Worm (Caenorhabditis elegans) whole organism, late embryonic: ENCODE results near the gene pcp-3.

Experiments used
- C38D4.7 ChIP-seq: fragments of 200-800 bp; sonication (Bioruptor generic); optimal IDR thresholded peaks from 2 replicates; lab custom pipeline; 2018; ENCODE audit warnings: mild to moderate bottlenecking, missing genetic modification characterization, moderate library complexity, missing compliant biosample characterization
- K02D7.2 ChIP-seq: sonication (generic microtip); optimal IDR thresholded peaks from 2 replicates; lab custom pipeline; 2017; ENCODE audit warnings: mild to moderate bottlenecking, missing genetic modification characterization, missing compliant biosample characterization
- ahr-1 ChIP-seq: sonication (generic microtip); optimal IDR thresholded peaks from 2 replicates; lab custom pipeline; 2016; ENCODE audit warnings: missing genetic modification characterization, missing compliant biosample characterization
- ceh-14 ChIP-seq: sonication (generic microtip); optimal IDR thresholded peaks from 2 replicates; lab custom pipeline; 2016; ENCODE audit warnings: missing genotype, missing genetic modification characterization, missing compliant biosample characterization
- ceh-18 ChIP-seq: sonication (generic microtip); optimal IDR thresholded peaks from 2 replicates; lab custom pipeline; 2016; ENCODE audit warnings: missing genetic modification characterization, missing compliant biosample characterization
- ceh-19 ChIP-seq: fragments of 200-800 bp; sonication (Bioruptor generic); optimal IDR thresholded peaks from 2 replicates; lab custom pipeline; 2018; ENCODE audit warnings: mild to moderate bottlenecking, missing genetic modification characterization, missing compliant biosample characterization
- ceh-22 ChIP-seq: sonication (generic microtip); optimal IDR thresholded peaks from 2 replicates; lab custom pipeline; 2017; ENCODE audit warnings: missing biosample characterization, missing genetic modification characterization
- ceh-24 ChIP-seq: sonication (generic microtip); optimal IDR thresholded peaks from 2 replicates; lab custom pipeline; 2016; ENCODE audit warnings: mild to moderate bottlenecking, missing genetic modification characterization, missing compliant biosample characterization
- ceh-31 ChIP-seq: sonication (generic microtip); optimal IDR thresholded peaks from 2 replicates; lab custom pipeline; 2016; ENCODE audit warnings: missing genetic modification characterization, missing compliant biosample characterization
- ceh-34 ChIP-seq: sonication (generic microtip); optimal IDR thresholded peaks from 2 replicates; lab custom pipeline; 2016; ENCODE audit warnings: mild to moderate bottlenecking, missing genetic modification characterization, missing compliant biosample characterization
- ceh-48 ChIP-seq: sonication (generic microtip); optimal IDR thresholded peaks from 2 replicates; lab custom pipeline; 2016; ENCODE audit warnings: missing genetic modification characterization, inconsistent platforms, missing compliant biosample characterization
- ceh-6 ChIP-seq: fragments of 200-800 bp; sonication (Bioruptor generic); optimal IDR thresholded peaks from 2 replicates; lab custom pipeline; 2018; ENCODE audit warnings: mild to moderate bottlenecking, missing genetic modification characterization, missing compliant biosample characterization
- dmd-4 ChIP-seq: sonication (generic microtip); optimal IDR thresholded peaks from 2 replicates; lab custom pipeline; 2016; ENCODE audit warnings: borderline replicate concordance, missing genetic modification characterization, missing compliant biosample characterization
- dve-1 ChIP-seq: sonication (generic microtip); optimal IDR thresholded peaks from 2 replicates; lab custom pipeline; 2017; ENCODE audit warnings: antibody characterized with exemption, mild to moderate bottlenecking, missing genetic modification characterization, missing compliant biosample characterization
- elt-2 ChIP-seq: sonication (generic microtip); optimal IDR thresholded peaks from 2 replicates; lab custom pipeline; 2016; ENCODE audit warnings: missing genetic modification reagents, missing genetic modification characterization, missing compliant biosample characterization
- eyg-1 ChIP-seq: sonication (generic microtip); optimal IDR thresholded peaks from 2 replicates; lab custom pipeline; 2016; ENCODE audit warnings: missing genotype, missing genetic modification characterization, missing compliant biosample characterization
- fax-1 ChIP-seq: sonication (generic microtip); optimal IDR thresholded peaks from 2 replicates; lab custom pipeline; 2016; ENCODE audit warnings: missing genotype, missing genetic modification characterization, missing compliant biosample characterization
- fkh-6 ChIP-seq: sonication (generic microtip); optimal IDR thresholded peaks from 2 replicates; lab custom pipeline; 2016; ENCODE audit warnings: missing genetic modification characterization, missing compliant biosample characterization
- gmeb-2 ChIP-seq: sonication (generic microtip); optimal IDR thresholded peaks from 2 replicates; lab custom pipeline; 2016; ENCODE audit warnings: missing genetic modification characterization, inconsistent platforms, missing compliant biosample characterization
- hlh-13 ChIP-seq: fragments of 200-800 bp; sonication (Bioruptor generic); optimal IDR thresholded peaks from 2 replicates; lab custom pipeline; 2018; ENCODE audit warnings: mild to moderate bottlenecking, missing genetic modification characterization, missing compliant biosample characterization
- hlh-15 ChIP-seq: sonication (generic microtip); optimal IDR thresholded peaks from 2 replicates; lab custom pipeline; 2016; ENCODE audit warnings: missing genetic modification characterization, missing compliant biosample characterization
- hlh-30 ChIP-seq: sonication (generic microtip); optimal IDR thresholded peaks from 2 replicates; lab custom pipeline; 2017; ENCODE audit warnings: antibody characterized with exemption, missing genetic modification characterization, missing compliant biosample characterization; ENCODE audit not compliant: insufficient read depth
- hlh-8 ChIP-seq: sonication (generic microtip); optimal IDR thresholded peaks from 2 replicates; lab custom pipeline; 2016; ENCODE audit warnings: missing genotype, missing genetic modification characterization, missing compliant biosample characterization
- lin-11 ChIP-seq: fragments of 200-800 bp; sonication (Bioruptor generic); optimal IDR thresholded peaks from 2 replicates; lab custom pipeline; 2018; ENCODE audit warnings: mild to moderate bottlenecking, missing genetic modification characterization, missing compliant biosample characterization
- madf-2 ChIP-seq: sonication (generic microtip); optimal IDR thresholded peaks from 2 replicates; lab custom pipeline; 2017; ENCODE audit warnings: missing genetic modification characterization, missing compliant biosample characterization
- mec-3 ChIP-seq: sonication (generic microtip); optimal IDR thresholded peaks from 2 replicates; lab custom pipeline; 2016; ENCODE audit warnings: borderline replicate concordance, missing genetic modification characterization, missing compliant biosample characterization
- nfya-1 ChIP-seq: sonication (generic microtip); optimal IDR thresholded peaks from 2 replicates; lab custom pipeline; 2017; ENCODE audit warnings: missing genetic modification characterization, mild to moderate bottlenecking, missing compliant biosample characterization, antibody characterized with exemption, moderate library complexity
- pag-3 ChIP-seq: sonication (generic microtip); optimal IDR thresholded peaks from 2 replicates; lab custom pipeline; 2016; ENCODE audit warnings: missing compliant biosample characterization, missing genetic modification characterization, borderline replicate concordance
- pha-2 ChIP-seq: sonication (generic microtip); optimal IDR thresholded peaks from 2 replicates; lab custom pipeline; 2017; ENCODE audit warnings: mild to moderate bottlenecking, missing genetic modification characterization, missing compliant biosample characterization
- pros-1 ChIP-seq: fragments of 150-350 bp; optimal IDR thresholded peaks from 2 replicates; lab custom pipeline; 2014; ENCODE audit warnings: missing biosample characterization, missing genetic modification reagents, missing genetic modification characterization
- ref-2 ChIP-seq: sonication (generic microtip); optimal IDR thresholded peaks from 2 replicates; lab custom pipeline; 2016; ENCODE audit warnings: missing genetic modification characterization, missing compliant biosample characterization
- rnt-1 ChIP-seq: sonication (generic microtip); optimal IDR thresholded peaks from 2 replicates; lab custom pipeline; 2016; ENCODE audit warnings: missing genetic modification characterization, missing compliant biosample characterization
- sdc-2 ChIP-seq: sonication (generic microtip); optimal IDR thresholded peaks from 2 replicates; lab custom pipeline; 2016; ENCODE audit warnings: missing genotype, missing genetic modification characterization, missing compliant biosample characterization
- sox-2 ChIP-seq: fragments of 200-800 bp; sonication (Bioruptor generic); IDR thresholded peaks from 2 replicates; pipeline ENCODE4 v1.3.6; 2022; ENCODE audit warnings: missing genetic modification reagents, missing genetic modification characterization, missing compliant biosample characterization
- sox-4 ChIP-seq: sonication (generic microtip); optimal IDR thresholded peaks from 2 replicates; lab custom pipeline; 2017; ENCODE audit warnings: mild to moderate bottlenecking, missing genetic modification characterization, inconsistent platforms, missing compliant biosample characterization
- syd-9 ChIP-seq: sonication (generic microtip); optimal IDR thresholded peaks from 2 replicates; lab custom pipeline; 2016; ENCODE audit warnings: mild to moderate bottlenecking, missing genetic modification characterization, moderate library complexity, missing compliant biosample characterization
- tbx-2 ChIP-seq: sonication (generic microtip); optimal IDR thresholded peaks from 2 replicates; lab custom pipeline; 2016; ENCODE audit warnings: missing genetic modification characterization, missing compliant biosample characterization
- ttx-3 ChIP-seq: sonication (generic microtip); optimal IDR thresholded peaks from 2 replicates; lab custom pipeline; 2016; ENCODE audit warnings: missing genetic modification reagents, missing genetic modification characterization, missing compliant biosample characterization
- unc-55 ChIP-seq: sonication (generic microtip); optimal IDR thresholded peaks from 2 replicates; lab custom pipeline; 2017; ENCODE audit warnings: missing biosample characterization, missing genetic modification reagents, missing genetic modification characterization
- unc-86 ChIP-seq: sonication (generic microtip); optimal IDR thresholded peaks from 2 replicates; lab custom pipeline; 2016; ENCODE audit warnings: missing genetic modification characterization, missing compliant biosample characterization
- zip-5 ChIP-seq: sonication (generic microtip); optimal IDR thresholded peaks from 2 replicates; lab custom pipeline; 2016; ENCODE audit warnings: missing genetic modification characterization, missing compliant biosample characterization
- ztf-16 ChIP-seq: sonication (generic microtip); optimal IDR thresholded peaks from 2 replicates; lab custom pipeline; 2017; ENCODE audit warnings: missing genetic modification characterization, missing compliant biosample characterization

The pcp-3 gene

ce11 chrIV:9191183-9191582, 32.4 kb upstream of the pcp-3 start (continued):
- TF ChIP-seq dve-1 = peak; percentile 79
- peak; percentile 87 for TF ChIP-seq ceh-31 (tag; lab: Kevin White, UChicago)
- TF ChIP-seq ceh-22 = no peak
- TF ChIP-seq dmd-4 (tag; lab: Kevin White, UChicago) = peak; percentile 84
- TF ChIP-seq ref-2 (tag; lab: Kevin White, UChicago) = peak; percentile 88
- peak; percentile 81 for TF ChIP-seq sdc-2 (tag; lab: Kevin White, UChicago)
- TF ChIP-seq sox-2 (GFP tag; lab: Robert Waterston, UW) = peak; percentile 72
- TF ChIP-seq mec-3 = peak; percentile 61
- TF ChIP-seq unc-86 (tag; lab: Kevin White, UChicago) = peak; percentile 89
- TF ChIP-seq hlh-15 (tag; lab: Kevin White, UChicago) = peak; percentile 86
- peak; percentile 91 for TF ChIP-seq C38D4.7 (GFP tag; lab: Kevin White, UChicago)
- TF ChIP-seq sox-4 (tag; lab: Kevin White, UChicago) = peak; percentile 92
- TF ChIP-seq zip-5 (tag; lab: Kevin White, UChicago) = peak; percentile 77
- TF ChIP-seq rnt-1 (tag; lab: Kevin White, UChicago) = peak; percentile 96
- TF ChIP-seq ceh-6 (GFP tag; lab: Kevin White, UChicago) = peak; percentile 96
- peak; percentile 53 for TF ChIP-seq hlh-30
- peak; percentile 94 for TF ChIP-seq ceh-34 (tag; lab: Kevin White, UChicago)
- peak; percentile 65 for TF ChIP-seq ceh-24
- peak; percentile 92 for TF ChIP-seq hlh-13 (GFP tag; lab: Kevin White, UChicago)
- TF ChIP-seq fkh-6 = peak; percentile 91
- peak; percentile 92 for TF ChIP-seq eyg-1 (tag; lab: Kevin White, UChicago)
- peak; percentile 83 for TF ChIP-seq hlh-8 (tag; lab: Kevin White, UChicago)
- TF ChIP-seq ahr-1 (tag; lab: Kevin White, UChicago) = peak; percentile 72
- no peak for TF ChIP-seq pros-1 (tag; lab: Kevin White, UChicago)

- TF ChIP-seq fax-1 (tag; lab: Kevin White, UChicago) (no peak), sdc-2 (tag; lab: Kevin White, UChicago) (no peak), hlh-30 (no peak)
These were observed 25.7 kb upstream of the pcp-3 start, which contains the start of gene C07C7.1 for ce11 chrIV:9184547-9184946. TSS of gene C07C7.1 (plus strand) at chrIV:9184847.

DNA sequence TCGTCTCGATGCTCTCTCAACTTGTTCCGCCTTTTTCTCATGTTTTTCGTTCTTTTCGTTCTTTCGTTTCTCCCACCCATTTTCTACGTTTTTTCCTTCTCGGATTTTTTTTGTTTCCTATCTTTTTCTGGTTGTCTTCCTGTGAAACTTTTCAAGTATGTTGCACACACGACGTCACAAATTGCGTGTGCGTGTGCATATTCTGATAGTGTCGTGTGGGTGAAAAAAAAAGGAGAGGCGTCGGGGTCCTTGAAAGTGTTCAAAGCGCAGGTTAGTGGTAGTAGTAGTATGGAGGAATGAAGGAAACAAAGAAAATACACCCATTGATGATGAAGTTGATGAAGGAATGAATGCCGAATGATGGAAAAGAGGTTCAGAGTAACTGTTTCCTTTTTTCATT, 10.9 kb upstream of the pcp-3 start:
- TF ChIP-seq pros-1 (tag; lab: Kevin White, UChicago) (no peak), eyg-1 (tag; lab: Kevin White, UChicago) (no peak), ahr-1 (tag; lab: Kevin White, UChicago) (no peak), madf-2 (tag; lab: Kevin White, UChicago) (no peak), pag-3 (tag; lab: Kevin White, UChicago) (no peak), hlh-30 (no peak), lin-11 (tag; lab: Kevin White, UChicago) (no peak), pha-2 (tag; lab: Kevin White, UChicago) (no peak), ceh-14 (no peak), hlh-13 (GFP tag; lab: Kevin White, UChicago) (no peak), ttx-3 (no peak), ztf-16 (no peak), elt-2 (tag; lab: Kevin White, UChicago) (no peak), fkh-6 (no peak), ceh-48 (tag; lab: Kevin White, UChicago) (no peak), mec-3 (no peak), unc-86 (tag; lab: Kevin White, UChicago) (no peak)

- no peak for TF ChIP-seq ceh-31 (tag; lab: Kevin White, UChicago)
- no peak for TF ChIP-seq rnt-1 (tag; lab: Kevin White, UChicago)
- TF ChIP-seq ceh-19 (GFP tag; lab: Kevin White, UChicago) = no peak
- no peak for TF ChIP-seq ceh-34 (tag; lab: Kevin White, UChicago)
- no peak for TF ChIP-seq ref-2 (tag; lab: Kevin White, UChicago)
- no peak for TF ChIP-seq tbx-2 (tag; lab: Kevin White, UChicago)
- TF ChIP-seq unc-55 (GFP tag; lab: Kevin White, UChicago) = no peak
- TF ChIP-seq ceh-18 = no peak
- no peak for TF ChIP-seq C38D4.7 (GFP tag; lab: Kevin White, UChicago)
- no peak for TF ChIP-seq ahr-1 (tag; lab: Kevin White, UChicago)
- no peak for TF ChIP-seq gmeb-2
- no peak for TF ChIP-seq ztf-16
- TF ChIP-seq K02D7.2 (tag; lab: Kevin White, UChicago) = no peak
- TF ChIP-seq hlh-15 (tag; lab: Kevin White, UChicago) = no peak
- no peak for TF ChIP-seq madf-2 (tag; lab: Kevin White, UChicago)
- no peak for TF ChIP-seq syd-9 (tag; lab: Kevin White, UChicago)
- no peak for TF ChIP-seq nfya-1
- no peak for TF ChIP-seq sdc-2 (tag; lab: Kevin White, UChicago)
These were observed 6.9 kb upstream of the pcp-3 start, which contains the start of gene C07C7.3 for ce11 chrIV:9165681-9166080. TSS of gene C07C7.3 (plus strand) at chrIV:9166051.
